Fruit fly (Drosophila melanogaster): ENCODE measurements around the gene Ubx.
A peak's percentile ranks its signal among the peaks of the same experiment; 100 is the strongest.

Gene Ubx

dm6 chr3R:16677934-16678333 lies 56.3 kb downstream of the Ubx start:
- TF ChIP-seq noc (tag; optimal IDR thresholded peaks at IDR 0.05) = no peak

dm6 chr3R:16676518-16676917 lies 57.7 kb downstream of the Ubx start:
- TF ChIP-seq noc (tag; optimal IDR thresholded peaks at IDR 0.05) = no peak

- TF ChIP-seq noc (tag; optimal IDR thresholded peaks at IDR 0.05) = no peak
Observed at dm6 chr3R:16673184-16673583, 61.0 kb downstream of the Ubx start.

- no peak for TF ChIP-seq noc (tag; optimal IDR thresholded peaks at IDR 0.05)
Observed at dm6 chr3R:16672213-16672706, 62.0 kb downstream of the Ubx start.

dm6 chr3R:16664144-16664825 lies 69.9 kb downstream of the Ubx start:
- TF ChIP-seq noc (tag; optimal IDR thresholded peaks at IDR 0.05) = no peak

dm6 chr3R:16661693-16662092 lies 72.5 kb downstream of the Ubx start:
- TF ChIP-seq noc (tag; optimal IDR thresholded peaks at IDR 0.05) = no peak

- no peak for TF ChIP-seq noc (tag; optimal IDR thresholded peaks at IDR 0.05)
Observed at dm6 chr3R:16655494-16656493, 78.4 kb downstream of the Ubx start, which contains the start of gene modSP. TSS of gene modSP (minus strand) at chr3R:16655662.

- no peak for TF ChIP-seq noc (tag; optimal IDR thresholded peaks at IDR 0.05)
Observed at dm6 chr3R:16655000-16655493, 79.2 kb downstream of the Ubx start.

dm6 chr3R:16652091-16652490 lies 82.1 kb downstream of the Ubx start, which contains the start of gene CG14907:
TSS of gene CG14907 (minus strand) at chr3R:16652319.
- TF ChIP-seq noc (tag; optimal IDR thresholded peaks at IDR 0.05) = peak; percentile 20

- no peak for TF ChIP-seq noc (tag; optimal IDR thresholded peaks at IDR 0.05)
Observed at dm6 chr3R:16650950-16651349, 83.3 kb downstream of the Ubx start, which contains the start of gene Mettl4. TSS of gene Mettl4 (minus strand) at chr3R:16651157.

- no peak for TF ChIP-seq noc (tag; optimal IDR thresholded peaks at IDR 0.05)
Observed at dm6 chr3R:16649282-16649681, 84.9 kb downstream of the Ubx start.

dm6 chr3R:16647716-16648016 lies 86.6 kb downstream of the Ubx start:
- TF ChIP-seq noc (tag; optimal IDR thresholded peaks at IDR 0.05) = no peak

- no peak for TF ChIP-seq noc (tag; optimal IDR thresholded peaks at IDR 0.05)
Observed at dm6 chr3R:16646952-16647715, 87.1 kb downstream of the Ubx start, which contains the start of the genes CG10324 and CCT3. TSS of gene CG10324 (minus strand) at chr3R:16647004. TSS of gene CCT3 (plus strand) at chr3R:16647605.

dm6 chr3R:16643591-16643990 lies 90.6 kb downstream of the Ubx start, which contains the start of gene Arl6IP1:
TSS of gene Arl6IP1 (plus strand) at chr3R:16643605.
- no peak for TF ChIP-seq noc (tag; optimal IDR thresholded peaks at IDR 0.05)

dm6 chr3R:16640005-16640408 lies 94.2 kb downstream of the Ubx start, which contains the start of gene nonA-l:
TSS of gene nonA-l (plus strand) at chr3R:16640205.
- no peak for TF ChIP-seq noc (tag; optimal IDR thresholded peaks at IDR 0.05)

All from whole organism, larva.